Worm (Caenorhabditis elegans) whole organism, young adult: ENCODE data around the gene fut-1.

ENCODE experiments used
- F22D6.2 ChIP-seq: sonication (generic microtip); optimal IDR thresholded peaks from 2 replicates; lab custom pipeline; 2016; ENCODE audit warnings: mild to moderate bottlenecking, missing genetic modification characterization, missing compliant biosample characterization
- F49E8.2 ChIP-seq: sonication (generic microtip); optimal IDR thresholded peaks from 3 replicates; lab custom pipeline; 2017; ENCODE audit warnings: missing genetic modification characterization, mild to moderate bottlenecking, missing compliant biosample characterization, antibody characterized with exemption, moderate library complexity; ENCODE audit not compliant: insufficient read depth
- K11D2.4 ChIP-seq: fragments of 200-800 bp; sonication (Bioruptor generic); IDR thresholded peaks from 2 replicates; pipeline ENCODE4 v1.3.6; 2022; ENCODE audit warnings: missing genetic modification reagents, missing genetic modification characterization, missing compliant biosample characterization
- T07F8.4 ChIP-seq: sonication (generic microtip); optimal IDR thresholded peaks from 2 replicates; lab custom pipeline; 2016; ENCODE audit warnings: mild to moderate bottlenecking, missing genetic modification characterization, moderate library complexity, missing compliant biosample characterization
- T26A5.8 ChIP-seq: sonication (generic microtip); optimal IDR thresholded peaks from 2 replicates; lab custom pipeline; 2016; ENCODE audit warnings: missing genetic modification characterization, missing compliant biosample characterization
- Y95B8A.8 ChIP-seq: fragments of 200-800 bp; sonication (Bioruptor generic); IDR thresholded peaks from 2 replicates; pipeline ENCODE4 v1.3.6; 2022; ENCODE audit warnings: missing genetic modification reagents, missing genetic modification characterization, missing compliant biosample characterization
- cebp-1 ChIP-seq, 2 experiments: fragments of 200-800 bp in 1 of 2; sonication (Bioruptor generic) in 1 of 2; sonication (generic microtip) in 1 of 2; IDR thresholded peaks in 1 of 2; optimal IDR thresholded peaks in 1 of 2; 2 replicates each; pipeline versions ENCODE4 v1.3.6 to Lab custom; 2017 to 2022; ENCODE audit warnings: missing compliant biosample characterization in 2 of 2, missing genetic modification characterization in 2 of 2, mild to moderate bottlenecking in 1 of 2, missing genetic modification reagents in 1 of 2, moderate library complexity in 1 of 2
- cebp-2 ChIP-seq: fragments of 200-800 bp; sonication (Bioruptor generic); IDR thresholded peaks from 2 replicates; pipeline ENCODE4 v1.3.6; 2022; ENCODE audit warnings: missing genetic modification characterization, missing compliant biosample characterization
- ceh-58 ChIP-seq: fragments of 200-800 bp; sonication (Bioruptor generic); IDR thresholded peaks from 2 replicates; pipeline ENCODE4 v1.3.6; 2022; ENCODE audit warnings: missing genetic modification characterization, missing compliant biosample characterization
- ceh-79 ChIP-seq: sonication (generic microtip); optimal IDR thresholded peaks from 2 replicates; lab custom pipeline; 2017; ENCODE audit warnings: mild to moderate bottlenecking, missing genetic modification characterization, missing compliant biosample characterization
- die-1 ChIP-seq: sonication (generic microtip); optimal IDR thresholded peaks from 2 replicates; lab custom pipeline; 2016; ENCODE audit warnings: missing genotype, mild to moderate bottlenecking, missing genetic modification characterization, missing compliant biosample characterization
- dox-1 ChIP-seq: fragments of 200-800 bp; sonication (Bioruptor generic); IDR thresholded peaks from 2 replicates; pipeline ENCODE4 v1.3.6; 2022; ENCODE audit warnings: missing genetic modification reagents, missing genetic modification characterization, missing compliant biosample characterization
- dpff-1 ChIP-seq: sonication (generic microtip); optimal IDR thresholded peaks from 2 replicates; lab custom pipeline; 2017; ENCODE audit warnings: mild to moderate bottlenecking, missing genetic modification characterization, missing compliant biosample characterization
- dpl-1 ChIP-seq: fragments of 150-350 bp; optimal IDR thresholded peaks from 2 replicates; lab custom pipeline; 2014; ENCODE audit warnings: missing biosample characterization, missing genetic modification reagents, missing genetic modification characterization
- egl-18 ChIP-seq: fragments of 200-800 bp; sonication (Bioruptor generic); IDR thresholded peaks from 2 replicates; pipeline ENCODE4 v1.3.6; 2022; ENCODE audit warnings: missing genetic modification reagents, missing genetic modification characterization, missing compliant biosample characterization
- ets-4 ChIP-seq: fragments of 200-800 bp; sonication (Bioruptor generic); optimal IDR thresholded peaks from 2 replicates; lab custom pipeline; 2018; ENCODE audit warnings: mild to moderate bottlenecking, missing genetic modification characterization, missing compliant biosample characterization
- him-1 ChIP-seq: sonication (generic microtip); optimal IDR thresholded peaks from 2 replicates; lab custom pipeline; 2016; ENCODE audit warnings: missing genotype, missing genetic modification reagents, missing genetic modification characterization, missing compliant biosample characterization
- hmg-1.2 ChIP-seq: fragments of 200-800 bp; sonication (Bioruptor generic); IDR thresholded peaks from 2 replicates; pipeline ENCODE4 v1.3.6; 2022; ENCODE audit warnings: missing genetic modification reagents, missing genetic modification characterization, missing compliant biosample characterization
- hmg-20 ChIP-seq: fragments of 200-800 bp; sonication (Bioruptor generic); IDR thresholded peaks from 2 replicates; pipeline ENCODE4 v1.3.6; 2022; ENCODE audit warnings: missing genetic modification reagents, missing genetic modification characterization, missing compliant biosample characterization
- let-607 ChIP-seq, 2 experiments: fragments of 200-800 bp in 1 of 2; sonication (Bioruptor generic) in 1 of 2; sonication (generic microtip) in 1 of 2; optimal IDR thresholded peaks; 2 replicates each; lab custom pipeline; 2016 to 2018; ENCODE audit warnings: mild to moderate bottlenecking in 2 of 2, missing compliant biosample characterization in 2 of 2, missing genetic modification characterization in 2 of 2, moderate library complexity in 2 of 2, missing genotype in 1 of 2
- lin-40 ChIP-seq: sonication (generic microtip); optimal IDR thresholded peaks from 2 replicates; lab custom pipeline; 2016; ENCODE audit warnings: missing genetic modification characterization, mild to moderate bottlenecking, missing compliant biosample characterization, missing genotype, missing genetic modification reagents
- lir-1 ChIP-seq: fragments of 200-800 bp; sonication (Bioruptor generic); conservative IDR thresholded peaks from 2 replicates; pipeline ENCODE4 v1.3.6; 2022; ENCODE audit warnings: missing genetic modification reagents, missing genetic modification characterization, missing compliant biosample characterization
- lsl-1 ChIP-seq: fragments of 200-800 bp; sonication (Bioruptor generic); optimal IDR thresholded peaks from 2 replicates; lab custom pipeline; 2018; ENCODE audit warnings: mild to moderate bottlenecking, missing genetic modification characterization, moderate library complexity, missing compliant biosample characterization
- madf-6 ChIP-seq: fragments of 200-800 bp; sonication (Bioruptor generic); IDR thresholded peaks from 2 replicates; pipeline ENCODE4 v1.3.6; 2022; ENCODE audit warnings: missing genetic modification reagents, missing genetic modification characterization, missing compliant biosample characterization
- mcd-1 ChIP-seq: fragments of 200-800 bp; sonication (Bioruptor generic); IDR thresholded peaks from 2 replicates; pipeline ENCODE4 v1.3.6; 2022; ENCODE audit warnings: missing genetic modification reagents, missing genetic modification characterization, missing compliant biosample characterization
- mel-28 ChIP-seq: sonication (generic microtip); optimal IDR thresholded peaks from 2 replicates; lab custom pipeline; 2016; ENCODE audit warnings: borderline replicate concordance, mild to moderate bottlenecking, missing genetic modification characterization, missing compliant biosample characterization
- mxl-1 ChIP-seq: sonication (generic microtip); optimal IDR thresholded peaks from 2 replicates; lab custom pipeline; 2016; ENCODE audit warnings: missing genetic modification characterization, missing compliant biosample characterization
- nhr-27 ChIP-seq: fragments of 200-800 bp; sonication (Bioruptor generic); optimal IDR thresholded peaks from 2 replicates; lab custom pipeline; 2018; ENCODE audit warnings: mild to moderate bottlenecking, missing genetic modification characterization, moderate library complexity, missing compliant biosample characterization
- nhr-80 ChIP-seq: sonication (generic microtip); optimal IDR thresholded peaks from 2 replicates; lab custom pipeline; 2016; ENCODE audit warnings: missing genetic modification characterization, missing compliant biosample characterization
- pbrm-1 ChIP-seq: fragments of 200-800 bp; sonication (Bioruptor generic); IDR thresholded peaks from 2 replicates; pipeline ENCODE4 v1.3.6; 2022; ENCODE audit warnings: missing genetic modification reagents, missing genetic modification characterization, missing compliant biosample characterization
- repo-1 ChIP-seq: sonication (generic microtip); optimal IDR thresholded peaks from 2 replicates; lab custom pipeline; 2017; ENCODE audit warnings: mild to moderate bottlenecking, missing genetic modification characterization, missing compliant biosample characterization
- rpc-1 ChIP-seq, 2 experiments: fragments of 150-350 bp in 1 of 2; sonication (generic microtip) in 1 of 2; optimal IDR thresholded peaks; 2 replicates each; lab custom pipeline; 2014 to 2018; ENCODE audit warnings: missing biosample characterization in 1 of 2, missing genetic modification characterization in 1 of 2, missing genetic modification reagents in 1 of 2, missing genotype in 1 of 2
- sdz-38 ChIP-seq: sonication (generic microtip); optimal IDR thresholded peaks from 2 replicates; lab custom pipeline; 2016; ENCODE audit warnings: missing genotype, missing genetic modification characterization, missing compliant biosample characterization
- tlf-1 ChIP-seq: fragments of 200-800 bp; sonication (Bioruptor generic); optimal IDR thresholded peaks from 2 replicates; lab custom pipeline; 2018; ENCODE audit warnings: mild to moderate bottlenecking, missing genetic modification characterization, missing compliant biosample characterization
- zfh-2 ChIP-seq: fragments of 200-800 bp; sonication (Bioruptor generic); conservative IDR thresholded peaks from 2 replicates; pipeline ENCODE4 v1.3.6; 2022; ENCODE audit warnings: missing genetic modification reagents, missing genetic modification characterization, missing compliant biosample characterization
- ztf-18 ChIP-seq: sonication (generic microtip); optimal IDR thresholded peaks from 2 replicates; lab custom pipeline; 2016; ENCODE audit warnings: missing genotype, mild to moderate bottlenecking, missing genetic modification characterization, missing compliant biosample characterization
- ztf-26 ChIP-seq: sonication (generic microtip); optimal IDR thresholded peaks from 2 replicates; lab custom pipeline; 2017; ENCODE audit warnings: missing genetic modification characterization, missing compliant biosample characterization
- ztf-28 ChIP-seq: fragments of 200-800 bp; sonication (Bioruptor generic); IDR thresholded peaks from 2 replicates; pipeline ENCODE4 v1.3.6; 2022; ENCODE audit warnings: missing genetic modification reagents, missing genetic modification characterization, missing compliant biosample characterization
- ztf-6 ChIP-seq: fragments of 200-800 bp; sonication (Bioruptor generic); IDR thresholded peaks from 2 replicates; pipeline ENCODE4 v1.3.6; 2022; ENCODE audit warnings: missing genetic modification reagents, missing genetic modification characterization, missing compliant biosample characterization

fut-1 gene

DNA sequence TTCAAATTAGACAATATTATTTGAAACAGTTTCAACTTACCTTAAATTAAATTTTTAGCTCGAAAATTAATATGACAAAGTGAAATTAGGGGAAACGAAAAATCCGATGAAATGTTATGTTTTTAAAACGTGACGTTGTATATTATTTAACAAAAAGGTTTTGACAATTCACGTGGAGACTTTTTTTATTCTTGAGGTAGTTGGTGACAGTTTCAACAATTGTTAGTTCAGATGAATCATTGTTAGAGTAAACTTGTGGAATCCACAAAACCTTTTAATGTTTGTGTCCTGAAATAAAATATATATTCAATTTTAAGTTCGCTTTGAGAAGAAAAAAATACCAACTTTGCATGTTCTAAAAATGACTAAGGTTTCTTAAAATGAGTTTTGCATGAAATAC lies at the start of gene fut-1:
Gene fut-1, minus strand, starts transcription at position 101 of the 400 bp plus-strand sequence.
- no peak for TF ChIP-seq ztf-6 (GFP tag; lab: Robert Waterston, UW)
- no peak for TF ChIP-seq T07F8.4 (tag; lab: Kevin White, UChicago)

DNA sequence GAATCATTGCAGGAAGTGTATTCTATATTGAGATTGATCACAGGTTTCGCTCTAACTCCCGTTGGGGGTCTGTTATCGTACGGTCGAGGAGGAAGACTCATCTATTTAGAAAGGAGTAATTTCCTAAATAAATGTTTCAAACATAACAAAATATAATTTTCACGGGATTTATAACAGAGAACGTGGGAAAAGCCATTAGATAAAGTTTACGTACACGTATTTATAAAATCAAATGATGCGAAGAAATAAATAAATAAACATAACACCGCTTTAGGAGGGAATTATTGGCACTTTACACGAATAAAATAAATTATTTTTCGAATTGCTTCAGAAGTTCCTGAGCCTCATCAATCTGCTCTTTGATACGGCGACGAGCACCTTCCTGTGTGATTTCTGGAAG lies 49.1 kb upstream of the fut-1 start, which contains the start of gene F07H5.10:
Gene F07H5.10, minus strand, starts transcription at position 101 of the 400 bp plus-strand sequence.
- TF ChIP-seq rpc-1 (optimal IDR thresholded peaks at IDR 0.05; lab: Kevin White, UChicago), result no peak
- no peak for TF ChIP-seq rpc-1 (tag; optimal IDR thresholded peaks at IDR 0.05; lab: Kevin White, UChicago)
- no peak for TF ChIP-seq ztf-26 (tag; lab: Kevin White, UChicago)

DNA sequence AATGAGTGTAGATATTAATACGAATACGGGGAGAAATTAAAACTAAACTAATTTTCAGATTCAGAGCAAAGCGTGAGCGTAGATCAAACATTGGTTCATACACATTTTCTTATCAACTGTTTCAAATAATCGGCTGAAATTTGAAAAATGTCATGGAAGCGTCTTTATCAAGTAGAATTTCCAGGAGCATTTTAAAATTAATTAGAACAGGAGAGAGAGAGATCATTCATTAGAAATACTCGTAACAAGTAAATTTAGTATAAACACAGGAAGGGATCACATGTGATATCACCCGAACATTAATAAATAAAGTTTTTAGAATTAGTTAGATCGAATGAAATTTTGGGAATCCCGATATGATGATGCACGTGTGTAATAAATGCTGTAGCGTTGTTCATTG lies 47.5 kb upstream of the fut-1 start, which contains the start of gene pho-13:
Gene pho-13, minus strand, starts transcription at position 101 of the 400 bp plus-strand sequence.
- TF ChIP-seq ztf-28 (GFP tag; lab: Robert Waterston, UW) (no peak), mxl-1 (tag; lab: Kevin White, UChicago) (no peak), nhr-80 (tag; lab: Kevin White, UChicago) (peak; percentile 46)

DNA sequence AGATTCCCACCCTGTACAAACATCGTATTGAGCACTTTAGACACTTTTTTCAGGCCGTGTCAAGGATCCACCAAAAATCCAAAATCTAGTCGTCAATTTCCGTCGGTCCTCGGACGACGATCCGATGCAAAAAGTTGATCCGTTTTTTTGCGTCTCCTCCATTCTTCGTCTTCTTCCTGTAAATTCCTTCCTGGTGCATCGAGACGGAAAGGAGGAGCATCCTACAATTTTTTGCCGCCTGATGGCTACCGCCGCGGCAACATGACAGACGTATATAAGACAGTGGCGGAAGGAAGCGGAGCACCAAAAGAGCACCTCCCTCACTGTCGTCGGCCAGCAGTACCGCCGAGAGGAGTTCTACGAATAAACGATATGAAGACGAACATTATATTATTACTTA lies 41.4 kb upstream of the fut-1 start, which contains the start of gene appg-2:
Gene appg-2, plus strand, starts transcription at position 301 of the 400 bp plus-strand sequence.
- no peak for TF ChIP-seq K11D2.4 (GFP tag; lab: Robert Waterston, UW)
- 0 out of 2 replicates have a peak, but pooled peaks have one; percentile 17 for TF ChIP-seq zfh-2 (GFP tag; lab: Robert Waterston, UW)
- TF ChIP-seq madf-6 (GFP tag; lab: Robert Waterston, UW), result no peak
- no peak for TF ChIP-seq hmg-1.2 (GFP tag; lab: Robert Waterston, UW)
- TF ChIP-seq mcd-1 (GFP tag; lab: Robert Waterston, UW), result no peak
- TF ChIP-seq ztf-18 (tag; lab: Kevin White, UChicago), result no peak
- TF ChIP-seq ceh-58 (GFP tag; lab: Robert Waterston, UW), result no peak
- TF ChIP-seq, all 124 proteins: peak for 1

DNA sequence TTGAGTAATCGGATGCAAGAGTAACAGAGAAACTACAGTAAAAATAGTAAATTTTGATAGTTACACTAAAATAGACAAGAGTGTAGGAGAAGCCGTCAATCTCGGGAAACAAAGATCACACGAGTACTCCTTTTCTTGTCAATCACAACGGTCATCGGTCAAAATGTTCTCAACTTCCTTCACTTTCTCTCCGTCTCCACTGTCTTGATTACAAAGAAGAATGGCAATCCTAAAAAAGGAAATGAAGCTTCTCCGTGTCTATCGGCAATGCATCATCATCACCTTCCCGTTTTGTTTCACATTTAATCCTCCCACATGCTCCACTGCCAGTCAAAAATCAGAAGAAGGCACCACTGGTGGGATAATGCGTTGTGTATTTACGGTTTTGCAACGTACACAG lies 40.3 kb upstream of the fut-1 start:
- TF ChIP-seq cebp-2 (GFP tag; lab: Robert Waterston, UW) (0 out of 2 replicates have a peak, but pooled peaks have one; percentile 31), tlf-1 (GFP tag; lab: Kevin White, UChicago) (no peak)
- TF ChIP-seq, all 124 proteins: peak for 1

DNA sequence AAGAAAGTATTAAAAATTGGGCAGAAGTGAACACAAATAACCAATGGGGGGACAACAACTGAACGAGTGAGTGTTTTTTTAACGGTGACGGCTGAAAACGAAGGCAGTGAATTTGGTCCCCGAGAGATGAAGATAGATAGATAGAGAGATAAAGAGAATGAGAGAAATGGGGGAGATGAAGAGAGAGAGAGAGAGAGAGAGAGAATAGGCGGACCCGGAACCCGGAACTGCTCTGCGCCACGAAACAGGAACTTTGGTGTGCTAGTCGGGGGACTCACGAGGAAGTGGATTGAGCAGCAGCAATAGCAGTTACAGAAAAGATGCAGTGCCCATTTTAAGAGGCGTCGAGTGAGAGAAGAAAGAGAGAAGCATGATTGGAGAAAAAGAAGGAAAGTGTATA lies 37.0 kb upstream of the fut-1 start:
- TF ChIP-seq Y95B8A.8 (no peak), T26A5.8 (tag; lab: Kevin White, UChicago) (no peak), let-607 (tag; optimal IDR thresholded peaks at IDR 0.05; lab: Kevin White, UChicago) (no peak), mel-28 (tag; lab: Kevin White, UChicago) (no peak), T07F8.4 (tag; lab: Kevin White, UChicago) (no peak), him-1 (tag; lab: Kevin White, UChicago) (no peak), nhr-27 (tag; lab: Kevin White, UChicago) (no peak), ceh-79 (tag; lab: Kevin White, UChicago) (no peak), hmg-20 (GFP tag; lab: Robert Waterston, UW) (0 out of 2 replicates have a peak, but pooled peaks have one; percentile 17), pbrm-1 (no peak), ets-4 (GFP tag; lab: Kevin White, UChicago) (no peak), lin-40 (tag; lab: Kevin White, UChicago) (no peak), F22D6.2 (no peak), dpff-1 (tag; lab: Kevin White, UChicago) (no peak), cebp-1 (GFP tag; IDR thresholded peaks at IDR 0.05; lab: Robert Waterston, UW) (no peak), cebp-1 (tag; optimal IDR thresholded peaks at IDR 0.05; lab: Kevin White, UChicago) (no peak), tlf-1 (GFP tag; lab: Kevin White, UChicago) (no peak), lir-1 (no peak), egl-18 (GFP tag; lab: Robert Waterston, UW) (no peak), lsl-1 (GFP tag; lab: Kevin White, UChicago) (no peak), dpl-1 (GFP tag; lab: Kevin White, UChicago) (no peak), F49E8.2 (no peak), sdz-38 (tag; lab: Kevin White, UChicago) (no peak), dox-1 (GFP tag; lab: Robert Waterston, UW) (no peak), die-1 (tag; lab: Kevin White, UChicago) (no peak), repo-1 (tag; lab: Kevin White, UChicago) (no peak)
